Fruit fly (Drosophila melanogaster) whole organism, prepupa: ENCODE measurements around the gene CG31792.

Experiments
- CG10669 ChIP-seq: fragments of 200-800 bp; sonication (Bioruptor generic); optimal IDR thresholded peaks from 3 replicates; lab custom pipeline; 2018; ENCODE audit warnings: missing biosample characterization, mild to moderate bottlenecking, missing genetic modification characterization, moderate library complexity
- CG11294 ChIP-seq: fragments of 200-800 bp; sonication (Bioruptor generic); IDR thresholded peaks from 2 replicates; pipeline ENCODE4 v1.3.6; 2022; ENCODE audit warnings: missing biosample characterization, missing genetic modification characterization
- CG11762 ChIP-seq: fragments of 200-800 bp; sonication (Bioruptor generic); optimal IDR thresholded peaks from 3 replicates; lab custom pipeline; 2016; ENCODE audit warnings: missing biosample characterization, missing genetic modification characterization; ENCODE audit not compliant: insufficient read depth
- CG11902 ChIP-seq: fragments of 200-800 bp; sonication (Bioruptor generic); optimal IDR thresholded peaks from 3 replicates; lab custom pipeline; 2016; ENCODE audit warnings: missing biosample characterization, missing genetic modification characterization
- CG15336 ChIP-seq: fragments of 200-800 bp; sonication (Bioruptor generic); IDR thresholded peaks from 2 replicates; pipeline ENCODE4 v1.3.6; 2022; ENCODE audit warnings: missing biosample characterization, missing genetic modification characterization
- CG1621 ChIP-seq: fragments of 200-800 bp; sonication (Bioruptor generic); optimal IDR thresholded peaks from 3 replicates; lab custom pipeline; 2018; ENCODE audit warnings: missing biosample characterization, mild to moderate bottlenecking, missing genetic modification characterization
- CG16779 ChIP-seq: fragments of 200-800 bp; sonication (Bioruptor generic); optimal IDR thresholded peaks from 3 replicates; lab custom pipeline; 2017; ENCODE audit warnings: missing biosample characterization, mild to moderate bottlenecking, missing genetic modification characterization
- CG3032 ChIP-seq: fragments of 200-800 bp; optimal IDR thresholded peaks from 2 replicates; lab custom pipeline; 2019; ENCODE audit warnings: missing biosample characterization, mild to moderate bottlenecking, missing genetic modification characterization, moderate library complexity
- CG31627 ChIP-seq: fragments of 200-800 bp; sonication (Bioruptor generic); optimal IDR thresholded peaks from 3 replicates; lab custom pipeline; 2016; ENCODE audit warnings: missing biosample characterization, missing genetic modification characterization
- CG3919 ChIP-seq: fragments of 200-800 bp; sonication (Bioruptor generic); optimal IDR thresholded peaks from 3 replicates; lab custom pipeline; 2016; ENCODE audit warnings: missing biosample characterization, missing genetic modification characterization
- CG4318 ChIP-seq: fragments of 200-800 bp; sonication (Bioruptor generic); optimal IDR thresholded peaks from 3 replicates; lab custom pipeline; 2017; ENCODE audit warnings: missing biosample characterization, mild to moderate bottlenecking, missing genetic modification characterization
- CG6163 ChIP-seq: fragments of 200-800 bp; sonication (Bioruptor generic); IDR thresholded peaks from 3 replicates; pipeline ENCODE4 v1.3.6; 2022; ENCODE audit warnings: missing biosample characterization, missing genetic modification characterization
- CG6276 ChIP-seq: fragments of 200-800 bp; sonication (Bioruptor generic); optimal IDR thresholded peaks from 2 replicates; lab custom pipeline; 2017; ENCODE audit warnings: missing biosample characterization, mild to moderate bottlenecking, missing genetic modification characterization
- CG6792 ChIP-seq: fragments of 200-800 bp; sonication (Bioruptor generic); optimal IDR thresholded peaks from 3 replicates; lab custom pipeline; 2016; ENCODE audit warnings: missing biosample characterization, missing genetic modification characterization
- CG6808 ChIP-seq: fragments of 200-800 bp; sonication (Bioruptor generic); optimal IDR thresholded peaks from 3 replicates; lab custom pipeline; 2017; ENCODE audit warnings: missing biosample characterization, missing genetic modification characterization, mild to moderate bottlenecking, moderate library complexity, missing genetic modification reagents
- CG6854 ChIP-seq: fragments of 200-800 bp; sonication (Bioruptor generic); optimal IDR thresholded peaks from 2 replicates; lab custom pipeline; 2017; ENCODE audit warnings: missing biosample characterization, mild to moderate bottlenecking, missing genetic modification characterization
- CG7368 ChIP-seq: fragments of 200-800 bp; sonication (Bioruptor generic); optimal IDR thresholded peaks from 3 replicates; lab custom pipeline; 2016; ENCODE audit warnings: missing biosample characterization, missing genetic modification characterization
- CG8319 ChIP-seq: fragments of 200-800 bp; sonication (Bioruptor generic); optimal IDR thresholded peaks from 3 replicates; lab custom pipeline; 2016; ENCODE audit warnings: missing biosample characterization, missing genetic modification characterization
- Eip75B ChIP-seq: fragments of 200-800 bp; sonication (Bioruptor generic); optimal IDR thresholded peaks from 3 replicates; lab custom pipeline; 2016; ENCODE audit warnings: missing biosample characterization, missing genetic modification characterization
- Eip78C ChIP-seq: fragments of 200-800 bp; sonication (Bioruptor generic); peaks from one replicate; lab custom pipeline; 2016; ENCODE audit warnings: missing biosample characterization, missing genetic modification characterization
- Ets21C ChIP-seq: fragments of 200-800 bp; sonication (Bioruptor generic); optimal IDR thresholded peaks from 3 replicates; lab custom pipeline; 2016; ENCODE audit warnings: missing biosample characterization, missing genetic modification characterization
- Ets96B ChIP-seq: fragments of 200-800 bp; optimal IDR thresholded peaks from 2 replicates; lab custom pipeline; 2019; ENCODE audit warnings: missing biosample characterization, mild to moderate bottlenecking, missing genetic modification characterization, moderate library complexity
- Hr39 ChIP-seq: fragments of 200-800 bp; sonication (Bioruptor generic); optimal IDR thresholded peaks from 2 replicates; lab custom pipeline; 2016; ENCODE audit warnings: missing biosample characterization, missing genetic modification characterization
- Hr4 ChIP-seq: fragments of 200-800 bp; sonication (Bioruptor generic); optimal IDR thresholded peaks from 3 replicates; lab custom pipeline; 2016; ENCODE audit warnings: missing biosample characterization, missing genetic modification characterization
- Lpt ChIP-seq: fragments of 200-800 bp; sonication (Bioruptor generic); optimal IDR thresholded peaks from 3 replicates; lab custom pipeline; 2016; ENCODE audit warnings: missing biosample characterization, missing genetic modification characterization
- Met ChIP-seq: fragments of 200-800 bp; sonication (Bioruptor generic); optimal IDR thresholded peaks from 3 replicates; lab custom pipeline; 2016; ENCODE audit warnings: missing biosample characterization, missing genetic modification characterization
- Sox14 ChIP-seq: fragments of 200-800 bp; sonication (Bioruptor generic); optimal IDR thresholded peaks from 3 replicates; lab custom pipeline; 2016; ENCODE audit warnings: missing biosample characterization, missing genetic modification characterization
- Sox15 ChIP-seq: fragments of 200-800 bp; sonication (Bioruptor generic); optimal IDR thresholded peaks from 3 replicates; lab custom pipeline; 2016; ENCODE audit warnings: missing biosample characterization, missing genetic modification characterization
- acj6 ChIP-seq: fragments of 200-800 bp; sonication (Bioruptor generic); optimal IDR thresholded peaks from 3 replicates; lab custom pipeline; 2016; ENCODE audit warnings: missing biosample characterization, missing genetic modification characterization
- cyc ChIP-seq: fragments of 200-800 bp; sonication (Bioruptor generic); optimal IDR thresholded peaks from 3 replicates; lab custom pipeline; 2016; ENCODE audit warnings: missing biosample characterization, missing genetic modification characterization
- dac ChIP-seq: fragments of 200-800 bp; sonication (Bioruptor generic); optimal IDR thresholded peaks from 2 replicates; lab custom pipeline; 2017; ENCODE audit warnings: missing biosample characterization, mild to moderate bottlenecking, missing genetic modification characterization
- dsx ChIP-seq: fragments of 200-800 bp; optimal IDR thresholded peaks from 3 replicates; lab custom pipeline; 2019; ENCODE audit warnings: missing biosample characterization, mild to moderate bottlenecking, missing genetic modification characterization, moderate library complexity; ENCODE audit not compliant: poor library complexity, severe bottlenecking
- eg ChIP-seq: fragments of 200-800 bp; sonication (Bioruptor generic); IDR thresholded peaks from 3 replicates; pipeline ENCODE4 v1.3.6; 2022; ENCODE audit warnings: missing biosample characterization, missing genetic modification characterization
- esn ChIP-seq: fragments of 200-800 bp; sonication (Bioruptor generic); optimal IDR thresholded peaks from 2 replicates; lab custom pipeline; 2016; ENCODE audit warnings: missing biosample characterization, mild to moderate bottlenecking, missing genetic modification characterization, moderate library complexity
- fd59A ChIP-seq: fragments of 200-800 bp; sonication (Bioruptor generic); optimal IDR thresholded peaks from 2 replicates; lab custom pipeline; 2017; ENCODE audit warnings: missing biosample characterization, mild to moderate bottlenecking, missing genetic modification characterization, missing genetic modification reagents
- fd85E ChIP-seq: fragments of 200-800 bp; sonication (Bioruptor generic); optimal IDR thresholded peaks from 3 replicates; lab custom pipeline; 2016; ENCODE audit warnings: missing biosample characterization, missing genetic modification characterization
- fkh ChIP-seq: fragments of 200-800 bp; sonication (Bioruptor generic); optimal IDR thresholded peaks from 3 replicates; lab custom pipeline; 2017; ENCODE audit warnings: missing biosample characterization, mild to moderate bottlenecking, missing genetic modification characterization, moderate library complexity
- lz ChIP-seq: fragments of 200-800 bp; sonication (Bioruptor generic); optimal IDR thresholded peaks from 3 replicates; lab custom pipeline; 2016; ENCODE audit warnings: missing biosample characterization, missing genetic modification characterization
- net ChIP-seq: fragments of 200-800 bp; sonication (Bioruptor generic); optimal IDR thresholded peaks from 3 replicates; lab custom pipeline; 2016; ENCODE audit warnings: missing biosample characterization, missing genetic modification characterization
- pdm3 ChIP-seq: fragments of 200-800 bp; sonication (Bioruptor generic); optimal IDR thresholded peaks from 3 replicates; lab custom pipeline; 2016; ENCODE audit warnings: missing biosample characterization, missing genetic modification characterization
- salr ChIP-seq, 2 experiments: fragments of 200-800 bp; sonication (Bioruptor generic); optimal IDR thresholded peaks; 3 replicates each; lab custom pipeline; 2016 to 2018; ENCODE audit warnings: missing biosample characterization in 2 of 2, missing genetic modification characterization in 2 of 2, mild to moderate bottlenecking in 1 of 2
- spab ChIP-seq: fragments of 200-800 bp; sonication (Bioruptor generic); optimal IDR thresholded peaks from 2 replicates; lab custom pipeline; 2017; ENCODE audit warnings: missing biosample characterization, mild to moderate bottlenecking, missing genetic modification characterization, missing genetic modification reagents
- ss ChIP-seq, 2 experiments: fragments of 200-800 bp; sonication (Bioruptor generic); optimal IDR thresholded peaks; 2 replicates in 1 of 2; 3 replicates in 1 of 2; lab custom pipeline; 2017 to 2018; ENCODE audit warnings: mild to moderate bottlenecking in 2 of 2, missing biosample characterization in 2 of 2, missing genetic modification characterization in 2 of 2, moderate library complexity in 1 of 2
- svp ChIP-seq: fragments of 200-800 bp; sonication (Bioruptor generic); peaks from one replicate; lab custom pipeline; 2016; ENCODE audit warnings: missing biosample characterization, missing genetic modification characterization
- vri ChIP-seq: fragments of 200-800 bp; sonication (Bioruptor generic); optimal IDR thresholded peaks from 3 replicates; lab custom pipeline; 2016; ENCODE audit warnings: missing biosample characterization, mild to moderate bottlenecking, missing genetic modification characterization

CG31792 gene

dm6 chr2L:18982826-18983758 lies 14.2 kb upstream of the CG31792 start (continued):
- no peak for TF ChIP-seq eg
- no peak for TF ChIP-seq CG6854 (GFP tag; lab: Kevin White, UChicago)
- no peak for TF ChIP-seq CG6163 (GFP tag; lab: Robert Waterston, UW)
- peak; percentile 6 for TF ChIP-seq CG3032 (tag; lab: Kevin White, UChicago)
- no peak for TF ChIP-seq CG6808 (GFP tag; lab: Kevin White, UChicago)
- TF ChIP-seq CG6276 (GFP tag; lab: Kevin White, UChicago) = no peak
- no peak for TF ChIP-seq CG10669
- TF ChIP-seq fd59A (GFP tag; lab: Kevin White, UChicago) = no peak
- TF ChIP-seq Ets96B (tag; lab: Kevin White, UChicago) = peak; percentile 30
- TF ChIP-seq Hr39 (GFP tag; lab: Kevin White, UChicago) = peak; percentile 35
- peak; percentile 48 for TF ChIP-seq Sox14 (GFP tag; lab: Kevin White, UChicago)
- TF ChIP-seq Eip78C = peak; percentile 73
- no peak for TF ChIP-seq dac (GFP tag; lab: Kevin White, UChicago)
- no peak for TF ChIP-seq CG4318 (GFP tag; lab: Kevin White, UChicago)
- no peak for TF ChIP-seq vri (GFP tag; lab: Kevin White, UChicago)
- TF ChIP-seq Ets21C (GFP tag; lab: Kevin White, UChicago) = no peak
- TF ChIP-seq Eip75B (GFP tag; lab: Kevin White, UChicago) = peak; percentile 17
- peak; percentile 51 for TF ChIP-seq acj6 (GFP tag; lab: Kevin White, UChicago)
- TF ChIP-seq Hr4 (GFP tag; lab: Kevin White, UChicago) = no peak
- no peak for TF ChIP-seq CG1621 (tag; lab: Kevin White, UChicago)
- TF ChIP-seq CG11762 (GFP tag; lab: Kevin White, UChicago) = no peak
- no peak for TF ChIP-seq net
- no peak for TF ChIP-seq Sox15 (GFP tag; lab: Kevin White, UChicago)
- peak in 1 of 2 experiments; percentile 28 for TF ChIP-seq ss (GFP tag; optimal IDR thresholded peaks at IDR 0.05; lab: Kevin White, UChicago)
- TF ChIP-seq cyc (GFP tag; lab: Kevin White, UChicago) = no peak
- peak; percentile 40 for TF ChIP-seq dsx
- TF ChIP-seq CG6792 (GFP tag; lab: Kevin White, UChicago) = peak; percentile 5
- TF ChIP-seq fd85E (GFP tag; lab: Kevin White, UChicago) = no peak
- TF ChIP-seq CG8319 (GFP tag; lab: Kevin White, UChicago) = no peak
- no peak for TF ChIP-seq CG11902 (GFP tag; lab: Kevin White, UChicago)
- peak; percentile 52 for TF ChIP-seq esn (GFP tag; lab: Kevin White, UChicago)
- no peak for TF ChIP-seq CG3919 (GFP tag; lab: Kevin White, UChicago)
- TF ChIP-seq CG11294 (GFP tag; lab: Robert Waterston, UW) = no peak
- TF ChIP-seq CG16779 (tag; lab: Kevin White, UChicago) = no peak
- TF ChIP-seq salr (GFP tag; optimal IDR thresholded peaks at IDR 0.05; lab: Kevin White, UChicago) = no peak
- TF ChIP-seq CG31627 = peak; percentile 52
- TF ChIP-seq CG7368 = no peak

- TF ChIP-seq CG6276 (GFP tag; lab: Kevin White, UChicago) (no peak), CG31627 (no peak), lz (no peak), CG8319 (GFP tag; lab: Kevin White, UChicago) (no peak), Ets21C (GFP tag; lab: Kevin White, UChicago) (no peak), CG11762 (GFP tag; lab: Kevin White, UChicago) (no peak), CG6854 (GFP tag; lab: Kevin White, UChicago) (no peak), pdm3 (GFP tag; lab: Kevin White, UChicago) (no peak), svp (GFP tag; lab: Kevin White, UChicago) (peak; percentile 88), salr (GFP tag; optimal IDR thresholded peaks at IDR 0.05; lab: Kevin White, UChicago) (no peak), Hr39 (GFP tag; lab: Kevin White, UChicago) (no peak), Eip78C (peak; percentile 26), Met (no peak), Ets96B (tag; lab: Kevin White, UChicago) (no peak), acj6 (GFP tag; lab: Kevin White, UChicago) (no peak), CG1621 (tag; lab: Kevin White, UChicago) (no peak), CG3919 (GFP tag; lab: Kevin White, UChicago) (no peak), fkh (GFP tag; lab: Kevin White, UChicago) (peak; percentile 17), Sox14 (GFP tag; lab: Kevin White, UChicago) (no peak), esn (GFP tag; lab: Kevin White, UChicago) (no peak), ss (GFP tag; optimal IDR thresholded peaks at IDR 0.05; lab: Kevin White, UChicago) (peak; percentile 20 to 71), CG6163 (GFP tag; lab: Robert Waterston, UW) (0 out of 3 replicates have a peak, but pooled peaks have one; percentile 30), CG6808 (GFP tag; lab: Kevin White, UChicago) (no peak), CG15336 (GFP tag; lab: Robert Waterston, UW) (no peak), CG3032 (tag; lab: Kevin White, UChicago) (no peak), CG11902 (GFP tag; lab: Kevin White, UChicago) (no peak), spab (GFP tag; lab: Kevin White, UChicago) (no peak), cyc (GFP tag; lab: Kevin White, UChicago) (no peak), Lpt (no peak)
Measured at dm6 chr2L:18984158-18984557, 13.1 kb upstream of the CG31792 start.
